Worm (Caenorhabditis elegans) whole organism, mixed stage, embryonic: Measurements from ENCODE around the gene srbc-37.

ENCODE experiments used
- M03D4.4 ChIP-seq: sonication (generic microtip); optimal IDR thresholded peaks from 2 replicates; lab custom pipeline; 2017; ENCODE audit warnings: mild to moderate bottlenecking, missing genetic modification characterization, missing compliant biosample characterization
- hlh-1 ChIP-seq: fragments of 150-350 bp; optimal IDR thresholded peaks from 2 replicates; lab custom pipeline; 2014; ENCODE audit warnings: missing biosample characterization, missing genetic modification reagents, missing genetic modification characterization
- mep-1 ChIP-seq: fragments of 150-350 bp; optimal IDR thresholded peaks from 2 replicates; lab custom pipeline; 2017; ENCODE audit warnings: missing biosample characterization, missing genetic modification reagents, missing genetic modification characterization, inconsistent platforms

Gene srbc-37

DNA sequence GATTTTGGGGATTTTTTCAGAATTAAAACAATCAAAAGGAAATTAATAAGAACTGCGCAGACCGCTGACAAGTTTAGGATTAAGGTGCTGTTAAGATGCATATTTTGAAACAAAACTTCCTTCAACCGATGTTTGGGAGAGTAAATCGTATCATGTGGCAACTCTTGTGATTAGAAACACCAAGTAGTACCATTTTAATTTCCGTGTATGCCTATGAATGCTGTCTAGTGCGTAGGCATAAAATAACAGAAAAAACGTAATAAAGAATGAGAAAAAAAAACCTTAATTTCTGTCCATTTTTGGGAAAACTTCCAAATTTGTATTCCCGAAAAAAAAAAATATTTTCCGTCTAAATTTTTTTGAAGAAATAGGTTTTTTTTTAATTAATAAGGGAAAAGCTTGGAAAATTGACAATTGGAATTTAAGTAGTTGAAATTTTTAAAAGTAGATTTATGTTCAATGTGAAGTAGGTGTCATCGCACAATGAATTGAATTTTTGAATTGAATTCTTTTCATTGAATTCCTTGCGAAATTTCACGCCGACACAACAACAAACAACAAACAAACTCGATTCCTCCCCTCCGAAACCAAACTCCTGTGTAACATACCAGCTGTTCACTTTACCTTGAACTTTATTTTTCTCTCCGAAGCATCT lies 50.4 kb downstream of the srbc-37 start, which contains the start of the genes str-262 and srp-1:
TSS of gene str-262 (minus strand) at position 101 of the 655 bp plus-strand sequence.
TSS of gene srp-1 (plus strand) at position 605 of the 655 bp plus-strand sequence.
- no peak for TF ChIP-seq mep-1
- TF ChIP-seq hlh-1 (tag; lab: Kevin White, UChicago), result peak; percentile 71
- no peak for TF ChIP-seq M03D4.4 (tag; lab: Kevin White, UChicago)
